Fruit fly (Drosophila melanogaster): ENCODE data around the gene FMRFaR.
A peak's percentile ranks its signal among the peaks of the same experiment; 100 is the strongest.

Gene FMRFaR

dm6 chr3L:3015969-3016368 is 14.5 kb downstream of the FMRFaR start, which contains the start of gene CG32488:
Gene CG32488 (minus strand): TSS chr3L:3016069.
- TF ChIP-seq CG10267 (tag; optimal IDR thresholded peaks at IDR 0.05) (no peak), CG8359 (GFP tag; optimal IDR thresholded peaks at IDR 0.05; ENCODE audit: borderline replicate concordance) (no peak), sim (GFP tag; IDR thresholded peaks at IDR 0.05) (no peak), CG10462 (GFP tag; optimal IDR thresholded peaks at IDR 0.05) (no peak), PHDP (tag; optimal IDR thresholded peaks at IDR 0.05) (no peak), Dbx (GFP tag; IDR thresholded peaks at IDR 0.05) (no peak), CG17328 (GFP tag; IDR thresholded peaks at IDR 0.05) (no peak), CG31441 (GFP tag; IDR thresholded peaks at IDR 0.05) (no peak), HHEX (GFP tag; optimal IDR thresholded peaks at IDR 0.05) (no peak), wor (GFP tag; IDR thresholded peaks at IDR 0.05) (no peak), CG10431 (GFP tag; optimal IDR thresholded peaks at IDR 0.05) (no peak), zen (tag; optimal IDR thresholded peaks at IDR 0.05) (no peak), Doc2 (GFP tag; IDR thresholded peaks at IDR 0.05) (no peak), CG15601 (tag; optimal IDR thresholded peaks at IDR 0.05) (no peak)

- TF ChIP-seq Oli (tag; optimal IDR thresholded peaks at IDR 0.05) (no peak), gsb-n (tag; optimal IDR thresholded peaks at IDR 0.05) (no peak)
Measured at dm6 chr3L:3017156-3017555, 15.6 kb downstream of the FMRFaR start, which contains the start of gene CG32487. Gene CG32487 (minus strand): TSS chr3L:3017256.

- TF ChIP-seq Ets65A (GFP tag): peak; percentile 31
- TF ChIP-seq pan (optimal IDR thresholded peaks at IDR 0.05): no peak
- no peak for TF ChIP-seq pan (GFP tag; optimal IDR thresholded peaks at IDR 0.05 in 1 of 2, IDR thresholded peaks at IDR 0.05 in 1 of 2)
Measured at dm6 chr3L:3026421-3026820, 24.9 kb downstream of the FMRFaR start, which contains the start of gene aly. Gene aly (minus strand): TSS chr3L:3026521.

dm6 chr3L:3034779-3035643 is 33.5 kb downstream of the FMRFaR start, which contains the start of gene CG2162:
Gene CG2162 (plus strand): TSS chr3L:3035196.
- TF ChIP-seq CG30020 (tag; optimal IDR thresholded peaks at IDR 0.05): no peak
- peak; percentile 84 for TF ChIP-seq gfzf (GFP tag; optimal IDR thresholded peaks at IDR 0.05)
- no peak for TF ChIP-seq CG3065 (GFP tag; optimal IDR thresholded peaks at IDR 0.05)
- no peak for TF ChIP-seq CG2120 (GFP tag; optimal IDR thresholded peaks at IDR 0.05)
- peak; percentile 80 for TF ChIP-seq Deaf1 (tag; optimal IDR thresholded peaks at IDR 0.05)
- TF ChIP-seq CG1647 (GFP tag; optimal IDR thresholded peaks at IDR 0.05): no peak
- no peak for TF ChIP-seq CG11695 (GFP tag; IDR thresholded peaks at IDR 0.05)
- TF ChIP-seq ewg (GFP tag; optimal IDR thresholded peaks at IDR 0.05): peak; percentile 8
- no peak for TF ChIP-seq ci (GFP tag; IDR thresholded peaks at IDR 0.05)
- peak; percentile 36 for TF ChIP-seq kni (GFP tag; optimal IDR thresholded peaks at IDR 0.05)
- TF ChIP-seq Gug (GFP tag; IDR thresholded peaks at IDR 0.05): no peak
- no peak for TF ChIP-seq Jarid2 (GFP tag; optimal IDR thresholded peaks at IDR 0.05)
- no peak for TF ChIP-seq trem (tag; optimal IDR thresholded peaks at IDR 0.05)
- TF ChIP-seq cg (GFP tag; optimal IDR thresholded peaks at IDR 0.05): peak; percentile 99
- TF ChIP-seq tio (GFP tag; optimal IDR thresholded peaks at IDR 0.05): no peak
- TF ChIP-seq Taf1 (GFP tag; IDR thresholded peaks at IDR 0.05): no peak
- no peak for TF ChIP-seq Neu2 (GFP tag; optimal IDR thresholded peaks at IDR 0.05; ENCODE audit: borderline replicate concordance)
- no peak for TF ChIP-seq pan (optimal IDR thresholded peaks at IDR 0.05)
- TF ChIP-seq pan (GFP tag; optimal IDR thresholded peaks at IDR 0.05 in 1 of 2, IDR thresholded peaks at IDR 0.05 in 1 of 2): no peak
- no peak for TF ChIP-seq CG6813 (GFP tag; optimal IDR thresholded peaks at IDR 0.05)
- peak; percentile 67 for TF ChIP-seq pzg (GFP tag; optimal IDR thresholded peaks at IDR 0.05)
- TF ChIP-seq Sry-δ (GFP tag; optimal IDR thresholded peaks at IDR 0.05): peak; percentile 31
- no peak for TF ChIP-seq CG2202 (tag; optimal IDR thresholded peaks at IDR 0.05)
- TF ChIP-seq E2f2 (GFP tag; IDR thresholded peaks at IDR 0.05): peak; percentile 96
- TF ChIP-seq Vsx1 (GFP tag; optimal IDR thresholded peaks at IDR 0.05): no peak
- peak; percentile 22 for TF ChIP-seq CG1603 (tag; optimal IDR thresholded peaks at IDR 0.05)
- no peak for TF ChIP-seq p53 (GFP tag; optimal IDR thresholded peaks at IDR 0.05)
